Worm (Caenorhabditis elegans) whole organism, L3 larva: ENCODE results near the gene dpyd-1.

ENCODE experiments used
- R02D3.7 ChIP-seq: fragments of 150-350 bp; optimal IDR thresholded peaks from 2 replicates; lab custom pipeline; 2014; ENCODE audit warnings: missing biosample characterization, missing genetic modification characterization
- ZK546.5 ChIP-seq: sonication (generic microtip); optimal IDR thresholded peaks from 2 replicates; lab custom pipeline; 2017; ENCODE audit warnings: missing biosample characterization, missing genetic modification characterization
- ama-1 ChIP-seq: fragments of 150-350 bp; optimal IDR thresholded peaks from 2 replicates; lab custom pipeline; 2018
- ceh-16 ChIP-seq: sonication (generic microtip); optimal IDR thresholded peaks from 2 replicates; lab custom pipeline; 2017; ENCODE audit warnings: missing biosample characterization, missing genetic modification characterization
- ceh-28 ChIP-seq: fragments of 150-350 bp; optimal IDR thresholded peaks from 2 replicates; lab custom pipeline; 2014; ENCODE audit warnings: missing biosample characterization, missing genetic modification reagents, missing genetic modification characterization
- ceh-82 ChIP-seq: fragments of 150-350 bp; optimal IDR thresholded peaks from 2 replicates; lab custom pipeline; 2014; ENCODE audit warnings: missing biosample characterization, missing genetic modification characterization
- daf-12 ChIP-seq: fragments of 150-350 bp; optimal IDR thresholded peaks from 2 replicates; lab custom pipeline; 2014; ENCODE audit warnings: missing biosample characterization, missing genetic modification reagents, missing genetic modification characterization
- egl-5 ChIP-seq: fragments of 150-350 bp; optimal IDR thresholded peaks from 2 replicates; lab custom pipeline; 2017; ENCODE audit warnings: missing biosample characterization, missing genetic modification reagents, missing genetic modification characterization, inconsistent platforms
- elt-1 ChIP-seq: fragments of 150-350 bp; optimal IDR thresholded peaks from 2 replicates; lab custom pipeline; 2014; ENCODE audit warnings: missing biosample characterization, missing genetic modification characterization
- elt-2 ChIP-seq: sonication (generic microtip); optimal IDR thresholded peaks from 2 replicates; lab custom pipeline; 2016; ENCODE audit warnings: missing genetic modification reagents, mild to moderate bottlenecking, missing genetic modification characterization, missing compliant biosample characterization
- eor-1 ChIP-seq, 2 experiments: fragments of 150-350 bp; optimal IDR thresholded peaks; 2 replicates each; lab custom pipeline; 2014 to 2018; ENCODE audit warnings: missing biosample characterization in 2 of 2, missing genetic modification characterization in 2 of 2
- fkh-10 ChIP-seq: sonication (generic microtip); optimal IDR thresholded peaks from 2 replicates; lab custom pipeline; 2017; ENCODE audit warnings: missing biosample characterization, missing genetic modification reagents, missing genetic modification characterization
- fkh-2 ChIP-seq: fragments of 150-350 bp; optimal IDR thresholded peaks from 2 replicates; lab custom pipeline; 2014; ENCODE audit warnings: missing biosample characterization, missing genetic modification reagents, missing genetic modification characterization
- fos-1 ChIP-seq: fragments of 150-350 bp; optimal IDR thresholded peaks from 2 replicates; lab custom pipeline; 2014; ENCODE audit warnings: missing biosample characterization, missing genetic modification characterization
- hmg-11 ChIP-seq: sonication (generic microtip); optimal IDR thresholded peaks from 2 replicates; lab custom pipeline; 2016; ENCODE audit warnings: missing genetic modification characterization, missing compliant biosample characterization
- jun-1 ChIP-seq: fragments of 150-350 bp; optimal IDR thresholded peaks from 2 replicates; lab custom pipeline; 2014; ENCODE audit warnings: missing biosample characterization, missing genetic modification reagents, missing genetic modification characterization
- lin-15B ChIP-seq: fragments of 150-350 bp; optimal IDR thresholded peaks from 2 replicates; lab custom pipeline; 2014; ENCODE audit warnings: missing biosample characterization, missing genetic modification characterization
- lin-39 ChIP-seq: fragments of 150-350 bp; optimal IDR thresholded peaks from 2 replicates; lab custom pipeline; 2018; ENCODE audit warnings: missing biosample characterization, missing genetic modification reagents, missing genetic modification characterization
- lsy-12 ChIP-seq: sonication (generic microtip); optimal IDR thresholded peaks from 2 replicates; lab custom pipeline; 2016; ENCODE audit warnings: mild to moderate bottlenecking, missing genetic modification characterization, missing compliant biosample characterization
- mdl-1 ChIP-seq: fragments of 150-350 bp; optimal IDR thresholded peaks from 2 replicates; lab custom pipeline; 2014; ENCODE audit warnings: missing biosample characterization, missing genetic modification characterization
- mml-1 ChIP-seq: fragments of 150-350 bp; sonication (generic microtip); optimal IDR thresholded peaks from 3 replicates; lab custom pipeline; 2014; ENCODE audit warnings: missing biosample characterization, missing genetic modification characterization
- nfya-1 ChIP-seq: sonication (generic microtip); optimal IDR thresholded peaks from 2 replicates; lab custom pipeline; 2017; ENCODE audit warnings: missing genetic modification characterization, mild to moderate bottlenecking, missing compliant biosample characterization, antibody characterized with exemption, moderate library complexity; ENCODE audit not compliant: insufficient read depth
- nhr-11 ChIP-seq: fragments of 150-350 bp; optimal IDR thresholded peaks from 2 replicates; lab custom pipeline; 2014; ENCODE audit warnings: missing biosample characterization, missing genetic modification characterization
- nhr-12 ChIP-seq: fragments of 150-350 bp; optimal IDR thresholded peaks from 2 replicates; lab custom pipeline; 2014; ENCODE audit warnings: missing biosample characterization, missing genetic modification characterization
- nhr-23 ChIP-seq: fragments of 150-350 bp; optimal IDR thresholded peaks from 2 replicates; lab custom pipeline; 2014; ENCODE audit warnings: missing biosample characterization, missing genetic modification reagents, missing genetic modification characterization
- nhr-237 ChIP-seq: fragments of 150-350 bp; optimal IDR thresholded peaks from 2 replicates; lab custom pipeline; 2014; ENCODE audit warnings: missing biosample characterization, missing genetic modification characterization
- nhr-25 ChIP-seq: sonication (generic microtip); optimal IDR thresholded peaks from 2 replicates; lab custom pipeline; 2017; ENCODE audit warnings: missing biosample characterization, missing genetic modification characterization
- nhr-43 ChIP-seq: sonication (generic microtip); optimal IDR thresholded peaks from 2 replicates; lab custom pipeline; 2016; ENCODE audit warnings: mild to moderate bottlenecking, missing genetic modification characterization, missing compliant biosample characterization; ENCODE audit not compliant: poor library complexity, severe bottlenecking
- nhr-67 ChIP-seq: fragments of 150-350 bp; optimal IDR thresholded peaks from 2 replicates; lab custom pipeline; 2014; ENCODE audit warnings: missing biosample characterization, missing genetic modification characterization
- nhr-76 ChIP-seq: fragments of 150-350 bp; sonication (generic microtip); optimal IDR thresholded peaks from 5 replicates; lab custom pipeline; 2014; ENCODE audit warnings: missing biosample characterization, missing genetic modification characterization
- pha-4 ChIP-seq: fragments of 150-350 bp; optimal IDR thresholded peaks from 2 replicates; lab custom pipeline; 2014; ENCODE audit warnings: missing biosample characterization, missing genetic modification reagents, missing genetic modification characterization
- pqm-1 ChIP-seq: fragments of 150-350 bp; optimal IDR thresholded peaks from 2 replicates; lab custom pipeline; 2017; ENCODE audit warnings: missing biosample characterization, missing genetic modification characterization, inconsistent platforms
- snpc-4 ChIP-seq: fragments of 150-350 bp; optimal IDR thresholded peaks from 2 replicates; lab custom pipeline; 2014; ENCODE audit warnings: missing biosample characterization, missing genetic modification characterization
- unc-39 ChIP-seq: sonication (generic microtip); optimal IDR thresholded peaks from 4 replicates; lab custom pipeline; 2017; ENCODE audit warnings: missing biosample characterization, missing genetic modification characterization
- unc-62 ChIP-seq: fragments of 150-350 bp; sonication (generic microtip); optimal IDR thresholded peaks from 4 replicates; lab custom pipeline; 2014; ENCODE audit warnings: missing biosample characterization, missing genetic modification reagents, missing genetic modification characterization
- zag-1 ChIP-seq: fragments of 150-350 bp; optimal IDR thresholded peaks from 2 replicates; lab custom pipeline; 2014; ENCODE audit warnings: missing biosample characterization, missing genetic modification characterization
- ztf-11 ChIP-seq: fragments of 150-350 bp; optimal IDR thresholded peaks from 2 replicates; lab custom pipeline; 2014; ENCODE audit warnings: missing biosample characterization, missing genetic modification characterization

dpyd-1 gene

ce11 chrX:5518352-5518751 lies 50.7 kb downstream of the dpyd-1 start:
- no peak for TF ChIP-seq ceh-82 (tag; lab: Kevin White, UChicago)
- no peak for TF ChIP-seq ceh-28 (tag; lab: Kevin White, UChicago)
- TF ChIP-seq nhr-43 (tag; lab: Kevin White, UChicago) = no peak
- TF ChIP-seq nhr-67 (tag; lab: Kevin White, UChicago) = no peak
- no peak for TF ChIP-seq lin-39 (tag; lab: Kevin White, UChicago)
- no peak for TF ChIP-seq ZK546.5 (tag; lab: Kevin White, UChicago)
- TF ChIP-seq lsy-12 (tag; lab: Kevin White, UChicago) = no peak
- TF ChIP-seq elt-2 (tag; lab: Kevin White, UChicago) = no peak
- TF ChIP-seq ztf-11 (tag; lab: Kevin White, UChicago) = no peak
- no peak for TF ChIP-seq fkh-10 (GFP tag; lab: Kevin White, UChicago)
- no peak for TF ChIP-seq nhr-11 (tag; lab: Kevin White, UChicago)
- no peak for TF ChIP-seq mdl-1
- TF ChIP-seq pqm-1 (tag; lab: Kevin White, UChicago) = no peak

- no peak for TF ChIP-seq zag-1
- TF ChIP-seq nhr-11 (tag; lab: Kevin White, UChicago) = no peak
- no peak for TF ChIP-seq nfya-1 (tag; lab: Kevin White, UChicago)
- TF ChIP-seq jun-1 (tag; lab: Kevin White, UChicago) = no peak
- TF ChIP-seq elt-1 (tag; lab: Kevin White, UChicago) = no peak
- no peak for TF ChIP-seq nhr-25 (tag; lab: Kevin White, UChicago)
- no peak for TF ChIP-seq ceh-82 (tag; lab: Kevin White, UChicago)
- TF ChIP-seq unc-39 (tag; lab: Kevin White, UChicago) = no peak
- TF ChIP-seq eor-1 (tag; optimal IDR thresholded peaks at IDR 0.05; lab: Kevin White, UChicago) = no peak
- no peak for TF ChIP-seq R02D3.7
- no peak for TF ChIP-seq nhr-76
- peak; percentile 1 for TF ChIP-seq nhr-43 (tag; lab: Kevin White, UChicago)
- no peak for TF ChIP-seq lsy-12 (tag; lab: Kevin White, UChicago)
- no peak for TF ChIP-seq egl-5
- no peak for TF ChIP-seq mml-1 (tag; lab: Kevin White, UChicago)
- TF ChIP-seq nhr-67 (tag; lab: Kevin White, UChicago) = no peak
- no peak for TF ChIP-seq ama-1 (lab: Kevin White, UChicago)
- peak; percentile 18 for TF ChIP-seq pha-4 (tag; lab: Kevin White, UChicago)
- no peak for TF ChIP-seq mdl-1
- no peak for TF ChIP-seq fkh-2
- no peak for TF ChIP-seq unc-62 (GFP tag; lab: Kevin White, UChicago)
- TF ChIP-seq ceh-16 (tag; lab: Kevin White, UChicago) = no peak
- no peak for TF ChIP-seq nhr-12
- TF ChIP-seq ceh-28 (tag; lab: Kevin White, UChicago) = no peak
- TF ChIP-seq pqm-1 (tag; lab: Kevin White, UChicago) = no peak
- TF ChIP-seq nhr-237 (tag; lab: Kevin White, UChicago) = no peak
- no peak for TF ChIP-seq hmg-11 (tag; lab: Kevin White, UChicago)
- no peak for TF ChIP-seq snpc-4
- TF ChIP-seq fos-1 = no peak
- peak; percentile 17 for TF ChIP-seq elt-2 (tag; lab: Kevin White, UChicago)
- no peak for TF ChIP-seq daf-12 (tag; lab: Kevin White, UChicago)
- TF ChIP-seq nhr-23 (tag; lab: Kevin White, UChicago) = peak; percentile 26
- TF ChIP-seq fkh-10 (GFP tag; lab: Kevin White, UChicago) = no peak
- TF ChIP-seq lin-39 (tag; lab: Kevin White, UChicago) = no peak
- TF ChIP-seq lin-15B (tag; lab: Kevin White, UChicago) = no peak
Measured at ce11 chrX:5519567-5519966, 51.9 kb downstream of the dpyd-1 start.
